Worm (Caenorhabditis elegans) whole organism, L4 larva: Measurements from ENCODE around the gene frm-7.

ENCODE experiments used
- D1046.2 ChIP-seq: fragments of 200-800 bp; sonication (Bioruptor generic); IDR thresholded peaks from 2 replicates; pipeline ENCODE4 v1.3.6; 2022; ENCODE audit warnings: missing genetic modification characterization, missing compliant biosample characterization
- F37D6.2 ChIP-seq: sonication (generic microtip); optimal IDR thresholded peaks from 2 replicates; lab custom pipeline; 2016; ENCODE audit warnings: mild to moderate bottlenecking, missing genetic modification characterization, missing compliant biosample characterization
- R02D3.7 ChIP-seq: fragments of 150-350 bp; sonication (generic microtip); optimal IDR thresholded peaks from 3 replicates; lab custom pipeline; 2014; ENCODE audit warnings: missing biosample characterization, missing genetic modification characterization
- Y105C5A.15 ChIP-seq: fragments of 200-800 bp; sonication (Bioruptor generic); IDR thresholded peaks from 2 replicates; pipeline ENCODE4 v1.3.6; 2022; ENCODE audit warnings: missing genetic modification characterization, missing compliant biosample characterization
- Y48G9A.11 ChIP-seq: fragments of 200-800 bp; sonication (Bioruptor generic); IDR thresholded peaks from 2 replicates; pipeline ENCODE4 v1.3.6; 2022; ENCODE audit warnings: missing genetic modification reagents, missing genetic modification characterization, missing compliant biosample characterization
- Y5F2A.4 ChIP-seq: fragments of 200-800 bp; sonication (Bioruptor generic); optimal IDR thresholded peaks from 2 replicates; lab custom pipeline; 2018; ENCODE audit warnings: mild to moderate bottlenecking, missing genetic modification characterization, missing compliant biosample characterization
- ama-1 ChIP-seq: fragments of 150-350 bp; optimal IDR thresholded peaks from 2 replicates; lab custom pipeline; 2014; ENCODE audit warnings: inconsistent platforms, mixed read lengths
- ceh-20 ChIP-seq: fragments of 200-800 bp; sonication (Bioruptor generic); IDR thresholded peaks from 2 replicates; pipeline ENCODE4 v1.3.6; 2022; ENCODE audit warnings: missing genetic modification reagents, missing genetic modification characterization, missing compliant biosample characterization
- ceh-32 ChIP-seq: sonication (generic microtip); optimal IDR thresholded peaks from 2 replicates; lab custom pipeline; 2016; ENCODE audit warnings: mild to moderate bottlenecking, missing genetic modification characterization, missing compliant biosample characterization; ENCODE audit not compliant: poor library complexity
- ceh-44 ChIP-seq: fragments of 200-800 bp; sonication (Bioruptor generic); IDR thresholded peaks from 2 replicates; pipeline ENCODE4 v1.3.6; 2022; ENCODE audit warnings: missing genetic modification reagents, missing genetic modification characterization, missing compliant biosample characterization
- ceh-62 ChIP-seq: sonication (generic microtip); optimal IDR thresholded peaks from 2 replicates; lab custom pipeline; 2017; ENCODE audit warnings: missing biosample characterization, missing genetic modification characterization
- ceh-82 ChIP-seq: sonication (generic microtip); optimal IDR thresholded peaks from 2 replicates; lab custom pipeline; 2017; ENCODE audit warnings: missing biosample characterization, missing genetic modification characterization
- cey-2 ChIP-seq: sonication (generic microtip); optimal IDR thresholded peaks from 3 replicates; lab custom pipeline; 2017; ENCODE audit warnings: missing genetic modification characterization, mild to moderate bottlenecking, missing compliant biosample characterization, antibody characterized with exemption, borderline replicate concordance; ENCODE audit not compliant: insufficient read depth
- ctbp-1 ChIP-seq: fragments of 200-800 bp; sonication (Bioruptor generic); IDR thresholded peaks from 2 replicates; pipeline ENCODE4 v1.3.6; 2022; ENCODE audit warnings: missing genetic modification reagents, missing genetic modification characterization, missing compliant biosample characterization
- daf-16 ChIP-seq, 3 experiments: sonication (generic microtip); optimal IDR thresholded peaks; 2 replicates each; lab custom pipeline; 2016 to 2017; ENCODE audit warnings: missing genetic modification characterization in 3 of 3, missing genetic modification reagents in 3 of 3, mild to moderate bottlenecking in 2 of 3, missing compliant biosample characterization in 2 of 3, missing biosample characterization in 1 of 3, moderate library complexity in 1 of 3
- daf-19 ChIP-seq: fragments of 200-800 bp; sonication (Bioruptor generic); conservative IDR thresholded peaks from 2 replicates; pipeline ENCODE4 v1.3.6; 2022; ENCODE audit warnings: missing genetic modification characterization, missing compliant biosample characterization
- daf-8 ChIP-seq: fragments of 200-800 bp; sonication (Bioruptor generic); IDR thresholded peaks from 2 replicates; pipeline ENCODE4 v1.3.6; 2022; ENCODE audit warnings: missing genetic modification characterization, missing compliant biosample characterization
- dpl-1 ChIP-seq: fragments of 150-350 bp; optimal IDR thresholded peaks from 2 replicates; lab custom pipeline; 2014; ENCODE audit warnings: missing biosample characterization, missing genetic modification reagents, missing genetic modification characterization
- dve-1 ChIP-seq: sonication (generic microtip); optimal IDR thresholded peaks from 2 replicates; lab custom pipeline; 2017; ENCODE audit warnings: antibody characterized with exemption, mild to moderate bottlenecking, missing genetic modification characterization, missing compliant biosample characterization; ENCODE audit not compliant: insufficient read depth
- egl-27 ChIP-seq: sonication (generic microtip); optimal IDR thresholded peaks from 3 replicates; lab custom pipeline; 2017; ENCODE audit warnings: missing biosample characterization, missing genetic modification reagents, missing genetic modification characterization
- egl-43 ChIP-seq: fragments of 200-800 bp; sonication (Bioruptor generic); IDR thresholded peaks from 2 replicates; pipeline ENCODE4 v1.3.6; 2022; ENCODE audit warnings: missing genetic modification reagents, missing genetic modification characterization, missing compliant biosample characterization
- fkh-10 ChIP-seq: fragments of 150-350 bp; optimal IDR thresholded peaks from 2 replicates; lab custom pipeline; 2014; ENCODE audit warnings: missing biosample characterization, missing genetic modification reagents, missing genetic modification characterization
- fos-1 ChIP-seq: fragments of 150-350 bp; optimal IDR thresholded peaks from 2 replicates; lab custom pipeline; 2014; ENCODE audit warnings: missing biosample characterization, missing genetic modification characterization
- gei-8 ChIP-seq: fragments of 200-800 bp; sonication (Bioruptor generic); optimal IDR thresholded peaks from 2 replicates; lab custom pipeline; 2018; ENCODE audit warnings: mild to moderate bottlenecking, missing genetic modification characterization, missing compliant biosample characterization
- hlh-11 ChIP-seq: fragments of 200-800 bp; sonication (Bioruptor generic); optimal IDR thresholded peaks from 2 replicates; lab custom pipeline; 2018; ENCODE audit warnings: mild to moderate bottlenecking, missing genetic modification characterization, missing compliant biosample characterization
- lim-7 ChIP-seq: fragments of 200-800 bp; sonication (Bioruptor generic); IDR thresholded peaks from 2 replicates; pipeline ENCODE4 v1.3.6; 2022; ENCODE audit warnings: missing genetic modification characterization, missing compliant biosample characterization
- lin-1 ChIP-seq: fragments of 200-800 bp; sonication (Bioruptor generic); IDR thresholded peaks from 2 replicates; pipeline ENCODE4 v1.3.6; 2022; ENCODE audit warnings: missing genetic modification reagents, missing genetic modification characterization, missing compliant biosample characterization
- lin-15B ChIP-seq: fragments of 150-350 bp; sonication (generic microtip); optimal IDR thresholded peaks from 3 replicates; lab custom pipeline; 2014; ENCODE audit warnings: missing biosample characterization, missing genetic modification characterization
- lsy-2 ChIP-seq, 2 experiments: fragments of 150-350 bp in 1 of 2; sonication (generic microtip) in 1 of 2; optimal IDR thresholded peaks; 2 replicates each; lab custom pipeline; 2014 to 2017; ENCODE audit warnings: missing biosample characterization in 2 of 2, missing genetic modification characterization in 2 of 2
- madf-5 ChIP-seq, 2 experiments: fragments of 200-800 bp; sonication (Bioruptor generic); IDR thresholded peaks; 2 replicates each; pipeline ENCODE4 v1.3.6; 2022; ENCODE audit warnings: missing compliant biosample characterization in 2 of 2, missing genetic modification characterization in 2 of 2
- mdl-1 ChIP-seq, 2 experiments: fragments of 150-350 bp in 1 of 2; sonication (generic microtip) in 1 of 2; optimal IDR thresholded peaks; 2 replicates each; lab custom pipeline; 2014 to 2017; ENCODE audit warnings: missing biosample characterization in 2 of 2, missing genetic modification characterization in 2 of 2
- mep-1 ChIP-seq: fragments of 150-350 bp; sonication (generic microtip); optimal IDR thresholded peaks from 3 replicates; lab custom pipeline; 2014; ENCODE audit warnings: missing biosample characterization, missing genetic modification characterization
- mes-2 ChIP-seq: sonication (generic microtip); optimal IDR thresholded peaks from 2 replicates; lab custom pipeline; 2016; ENCODE audit warnings: missing genotype, mild to moderate bottlenecking, missing genetic modification characterization, missing compliant biosample characterization; ENCODE audit not compliant: poor library complexity, severe bottlenecking
- mxl-2 ChIP-seq: fragments of 200-800 bp; sonication (Bioruptor generic); conservative IDR thresholded peaks from 2 replicates; pipeline ENCODE4 v1.3.6; 2022; ENCODE audit warnings: missing genetic modification reagents, missing genetic modification characterization, missing compliant biosample characterization
- nhr-102 ChIP-seq: sonication (generic microtip); optimal IDR thresholded peaks from 2 replicates; lab custom pipeline; 2016; ENCODE audit warnings: mild to moderate bottlenecking, missing genetic modification characterization, moderate library complexity, missing compliant biosample characterization
- nhr-111 ChIP-seq: fragments of 200-800 bp; sonication (Bioruptor generic); optimal IDR thresholded peaks from 2 replicates; lab custom pipeline; 2018; ENCODE audit warnings: mild to moderate bottlenecking, missing genetic modification characterization, missing compliant biosample characterization
- nhr-237 ChIP-seq: sonication (generic microtip); optimal IDR thresholded peaks from 2 replicates; lab custom pipeline; 2017; ENCODE audit warnings: missing biosample characterization, missing genetic modification characterization
- nhr-41 ChIP-seq: fragments of 200-800 bp; sonication (Bioruptor generic); IDR thresholded peaks from 2 replicates; pipeline ENCODE4 v1.3.6; 2022; ENCODE audit warnings: missing genetic modification reagents, missing genetic modification characterization, missing compliant biosample characterization
- nhr-48 ChIP-seq: sonication (generic microtip); optimal IDR thresholded peaks from 2 replicates; lab custom pipeline; 2016; ENCODE audit warnings: mild to moderate bottlenecking, missing genetic modification characterization, missing compliant biosample characterization
- pha-4 ChIP-seq, 2 experiments: fragments of 150-350 bp in 1 of 2; fragments of 200-800 bp in 1 of 2; sonication (Bioruptor generic) in 1 of 2; IDR thresholded peaks in 1 of 2; optimal IDR thresholded peaks in 1 of 2; 2 replicates each; pipeline versions ENCODE4 v1.3.6 to Lab custom; 2014 to 2022; ENCODE audit warnings: missing genetic modification characterization in 2 of 2, missing genetic modification reagents in 2 of 2, missing biosample characterization in 1 of 2, missing compliant biosample characterization in 1 of 2
- php-3 ChIP-seq: fragments of 200-800 bp; sonication (Bioruptor generic); IDR thresholded peaks from 2 replicates; pipeline ENCODE4 v1.3.6; 2022; ENCODE audit warnings: missing genetic modification reagents, missing genetic modification characterization, missing compliant biosample characterization
- pqm-1 ChIP-seq: sonication (generic microtip); optimal IDR thresholded peaks from 2 replicates; lab custom pipeline; 2017; ENCODE audit warnings: missing biosample characterization, missing genetic modification characterization
- snpc-1.2 ChIP-seq: fragments of 200-800 bp; sonication (Bioruptor generic); IDR thresholded peaks from 2 replicates; pipeline ENCODE4 v1.3.6; 2022; ENCODE audit warnings: missing genetic modification reagents, missing genetic modification characterization, missing compliant biosample characterization
- spr-3 ChIP-seq: fragments of 200-800 bp; sonication (Bioruptor generic); optimal IDR thresholded peaks from 2 replicates; lab custom pipeline; 2018; ENCODE audit warnings: mild to moderate bottlenecking, missing genetic modification characterization, missing compliant biosample characterization
- unc-130 ChIP-seq: sonication (generic microtip); optimal IDR thresholded peaks from 2 replicates; lab custom pipeline; 2016; ENCODE audit warnings: missing genetic modification reagents, missing genetic modification characterization, missing compliant biosample characterization
- unc-39 ChIP-seq: sonication (generic microtip); optimal IDR thresholded peaks from 2 replicates; lab custom pipeline; 2017; ENCODE audit warnings: missing biosample characterization, missing genetic modification characterization
- unc-62 ChIP-seq, 3 experiments: fragments of 150-350 bp in 1 of 3; sonication (generic microtip); optimal IDR thresholded peaks in 2 of 3; peaks in 1 of 3; 1 replicate in 1 of 3; 2 replicates in 2 of 3; lab custom pipeline; 2014 to 2017; ENCODE audit warnings: missing biosample characterization in 3 of 3, missing genetic modification characterization in 3 of 3, missing genetic modification reagents in 3 of 3, missing genotype in 1 of 3
- zip-2 ChIP-seq: fragments of 150-350 bp; optimal IDR thresholded peaks from 2 replicates; lab custom pipeline; 2014; ENCODE audit warnings: missing biosample characterization, missing genetic modification characterization
- ztf-11 ChIP-seq: fragments of 150-350 bp; optimal IDR thresholded peaks from 2 replicates; lab custom pipeline; 2014; ENCODE audit warnings: missing biosample characterization, missing genetic modification characterization

Gene frm-7

ce11 chrV:12291587-12291986, 10.7 kb upstream of the frm-7 start, which contains the start of the genes srpa-68 and srh-16:
Gene srpa-68, minus strand, starts transcription at chrV:12291658.
Gene srh-16, plus strand, starts transcription at chrV:12291861.
- peak; percentile 59 for TF ChIP-seq unc-130 (GFP tag; lab: Kevin White, UChicago)
- 0 out of 2 replicates have a peak, but pooled peaks have one; percentile 17 for TF ChIP-seq daf-19 (GFP tag; lab: Robert Waterston, UW)
- TF ChIP-seq ceh-20 (GFP tag; lab: Robert Waterston, UW), result peak; percentile 87
- peak; percentile 78 for TF ChIP-seq zip-2 (tag; lab: Kevin White, UChicago)
- TF ChIP-seq nhr-237 (tag; lab: Kevin White, UChicago), result no peak
- TF ChIP-seq unc-39 (tag; lab: Kevin White, UChicago), result no peak
- peak; percentile 71 for TF ChIP-seq F37D6.2
- no peak for TF ChIP-seq egl-27 (tag; lab: Kevin White, UChicago)
- TF ChIP-seq pqm-1 (tag; lab: Kevin White, UChicago), result peak; percentile 28
- TF ChIP-seq fkh-10 (GFP tag; lab: Kevin White, UChicago), result peak; percentile 46
- peak; percentile 22 to 94 for TF ChIP-seq lsy-2 (tag; optimal IDR thresholded peaks at IDR 0.05; lab: Kevin White, UChicago)
- TF ChIP-seq daf-8 (GFP tag; lab: Robert Waterston, UW), result no peak
- no peak for TF ChIP-seq ceh-44
- TF ChIP-seq ctbp-1 (GFP tag; lab: Robert Waterston, UW), result peak; percentile 67
- no peak for TF ChIP-seq cey-2 (tag; lab: Kevin White, UChicago)
- no peak for TF ChIP-seq madf-5 (GFP tag; IDR thresholded peaks at IDR 0.05; lab: Robert Waterston, UW)
- TF ChIP-seq ceh-32, result peak; percentile 26
- TF ChIP-seq fos-1 (tag; lab: Kevin White, UChicago), result no peak
- TF ChIP-seq Y5F2A.4 (GFP tag; lab: Kevin White, UChicago), result no peak
- TF ChIP-seq nhr-111 (GFP tag; lab: Kevin White, UChicago), result no peak
- TF ChIP-seq Y105C5A.15 (GFP tag; lab: Robert Waterston, UW), result no peak
- no peak for TF ChIP-seq R02D3.7 (tag; lab: Kevin White, UChicago)
- no peak for TF ChIP-seq php-3 (GFP tag; lab: Robert Waterston, UW)
- peak; percentile 88 for TF ChIP-seq dve-1 (tag; lab: Kevin White, UChicago)
- no peak for TF ChIP-seq unc-62 (GFP tag; optimal IDR thresholded peaks at IDR 0.05 in 1 of 2; lab: Kevin White, UChicago)
- TF ChIP-seq unc-62 (tag; optimal IDR thresholded peaks at IDR 0.05; lab: Kevin White, UChicago), result no peak
- TF ChIP-seq hlh-11 (tag; lab: Kevin White, UChicago), result peak; percentile 80
- peak; percentile 41; the same call in 1 of the 2 replicates for TF ChIP-seq lin-1
- TF ChIP-seq daf-16 (GFP tag; optimal IDR thresholded peaks at IDR 0.05; lab: Kevin White, UChicago), result peak; percentile 33 to 50
- peak; percentile 60 for TF ChIP-seq daf-16 (tag; optimal IDR thresholded peaks at IDR 0.05; lab: Kevin White, UChicago)
- no peak for TF ChIP-seq ceh-82
- no peak for TF ChIP-seq ztf-11 (tag; lab: Kevin White, UChicago)
- TF ChIP-seq snpc-1.2 (GFP tag; lab: Robert Waterston, UW), result peak; percentile 61; the same call in 1 of the 2 replicates
- TF ChIP-seq ceh-62 (tag; lab: Kevin White, UChicago), result no peak
- peak; percentile 93 for TF ChIP-seq nhr-102 (tag; lab: Kevin White, UChicago)
- TF ChIP-seq mes-2 (tag; lab: Kevin White, UChicago), result peak; percentile 93
- TF ChIP-seq Y48G9A.11, result peak; percentile 86
- TF ChIP-seq mxl-2, result no peak
- TF ChIP-seq nhr-41, result no peak
- no peak for TF ChIP-seq lim-7 (GFP tag; lab: Robert Waterston, UW)
- peak; percentile 80; the same call in 1 of the 2 replicates for TF ChIP-seq pha-4 (GFP tag; IDR thresholded peaks at IDR 0.05; lab: Robert Waterston, UW)
- TF ChIP-seq pha-4 (tag; optimal IDR thresholded peaks at IDR 0.05; lab: Kevin White, UChicago), result no peak
- peak; percentile 99 for TF ChIP-seq dpl-1 (GFP tag; lab: Kevin White, UChicago)
- TF ChIP-seq ama-1 (lab: Kevin White, UChicago), result no peak
- peak; percentile 37 for TF ChIP-seq lin-15B (tag; lab: Kevin White, UChicago)
- TF ChIP-seq mep-1 (tag; lab: Kevin White, UChicago), result peak; percentile 90
- peak; percentile 17 for TF ChIP-seq spr-3 (GFP tag; lab: Kevin White, UChicago)
- TF ChIP-seq egl-43, result 0 out of 2 replicates have a peak, but pooled peaks have one; percentile 53
- TF ChIP-seq gei-8 (GFP tag; lab: Kevin White, UChicago), result no peak
- peak in 1 of 2 experiments; percentile 8 for TF ChIP-seq mdl-1 (tag; optimal IDR thresholded peaks at IDR 0.05; lab: Kevin White, UChicago)
- peak; percentile 77 for TF ChIP-seq nhr-48 (tag; lab: Kevin White, UChicago)
- 0 out of 2 replicates have a peak, but pooled peaks have one; percentile 67 for TF ChIP-seq D1046.2 (GFP tag; lab: Robert Waterston, UW)
